Worm (Caenorhabditis elegans) whole organism, L4 larva: ENCODE results near the gene srd-47.

Experiments used
- R02D3.7 ChIP-seq: fragments of 150-350 bp; sonication (generic microtip); optimal IDR thresholded peaks from 3 replicates; lab custom pipeline; 2014; ENCODE audit warnings: missing biosample characterization, missing genetic modification characterization
- jun-1 ChIP-seq: fragments of 150-350 bp; optimal IDR thresholded peaks from 2 replicates; lab custom pipeline; 2014; ENCODE audit warnings: missing biosample characterization, missing genetic modification reagents, missing genetic modification characterization
- nhr-237 ChIP-seq: sonication (generic microtip); optimal IDR thresholded peaks from 2 replicates; lab custom pipeline; 2017; ENCODE audit warnings: missing biosample characterization, missing genetic modification characterization
- pha-4 ChIP-seq, 2 experiments: fragments of 150-350 bp in 1 of 2; fragments of 200-800 bp in 1 of 2; sonication (Bioruptor generic) in 1 of 2; IDR thresholded peaks in 1 of 2; optimal IDR thresholded peaks in 1 of 2; 2 replicates each; pipeline versions ENCODE4 v1.3.6 to Lab custom; 2014 to 2022; ENCODE audit warnings: missing genetic modification characterization in 2 of 2, missing genetic modification reagents in 2 of 2, missing biosample characterization in 1 of 2, missing compliant biosample characterization in 1 of 2
- pqm-1 ChIP-seq: sonication (generic microtip); optimal IDR thresholded peaks from 2 replicates; lab custom pipeline; 2017; ENCODE audit warnings: missing biosample characterization, missing genetic modification characterization
- snpc-4 ChIP-seq: fragments of 150-350 bp; optimal IDR thresholded peaks from 2 replicates; lab custom pipeline; 2014; ENCODE audit warnings: missing biosample characterization, missing genetic modification characterization
- tag-97 ChIP-seq: fragments of 200-800 bp; sonication (Bioruptor generic); IDR thresholded peaks from 2 replicates; pipeline ENCODE4 v1.3.6; 2022; ENCODE audit warnings: missing genetic modification characterization, missing compliant biosample characterization
- tra-1 ChIP-seq: fragments of 200-800 bp; sonication (Bioruptor generic); IDR thresholded peaks from 2 replicates; pipeline ENCODE4 v1.3.6; 2022; ENCODE audit warnings: missing genetic modification reagents, missing genetic modification characterization, missing compliant biosample characterization
- zip-2 ChIP-seq: fragments of 150-350 bp; optimal IDR thresholded peaks from 2 replicates; lab custom pipeline; 2014; ENCODE audit warnings: missing biosample characterization, missing genetic modification characterization
- ztf-7 ChIP-seq: fragments of 150-350 bp; optimal IDR thresholded peaks from 2 replicates; lab custom pipeline; 2014; ENCODE audit warnings: missing biosample characterization, missing genetic modification characterization

DNA sequence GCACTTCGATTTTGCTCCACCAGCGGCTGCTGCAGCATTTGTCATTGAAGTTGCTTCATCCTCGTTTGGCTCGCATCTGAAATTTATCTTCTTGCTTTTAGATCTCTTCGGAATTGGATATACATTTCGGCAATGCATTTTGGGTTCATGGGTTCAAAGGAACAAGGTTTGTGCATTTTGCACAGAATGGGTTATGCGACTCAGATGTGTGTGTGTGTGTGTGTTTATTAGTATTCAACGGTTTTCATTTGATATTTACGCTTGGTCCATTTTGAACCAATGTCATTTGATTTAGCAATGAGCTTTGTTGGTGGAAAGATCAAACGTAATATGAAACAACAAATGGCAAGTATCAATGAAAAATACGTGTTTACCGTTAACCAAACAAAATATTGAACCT is 42.3 kb downstream of the srd-47 start:
- no peak for TF ChIP-seq zip-2 (tag; lab: Kevin White, UChicago)
- TF ChIP-seq tra-1 (GFP tag; lab: Robert Waterston, UW): no peak
- TF ChIP-seq tag-97 (GFP tag; lab: Robert Waterston, UW): no peak
- no peak for TF ChIP-seq pqm-1
- TF ChIP-seq ztf-7 (tag; lab: Kevin White, UChicago): no peak
- no peak for TF ChIP-seq jun-1
- no peak for TF ChIP-seq nhr-237 (tag; lab: Kevin White, UChicago)
- no peak for TF ChIP-seq R02D3.7
- no peak for TF ChIP-seq pha-4 (GFP tag; IDR thresholded peaks at IDR 0.05; lab: Robert Waterston, UW)
- no peak for TF ChIP-seq pha-4 (tag; optimal IDR thresholded peaks at IDR 0.05; lab: Kevin White, UChicago)
- TF ChIP-seq snpc-4: no peak
